Worm (Caenorhabditis elegans) whole organism, L3 larva: ENCODE measurements around the gene F15E6.6.

Experiments used
- aly-2 ChIP-seq: fragments of 150-350 bp; optimal IDR thresholded peaks from 2 replicates; lab custom pipeline; 2014; ENCODE audit warnings: missing biosample characterization, missing genetic modification characterization
- ama-1 ChIP-seq: fragments of 150-350 bp; optimal IDR thresholded peaks from 2 replicates; lab custom pipeline; 2018
- ceh-9 ChIP-seq: sonication (generic microtip); optimal IDR thresholded peaks from 2 replicates; lab custom pipeline; 2018; ENCODE audit warnings: missing biosample characterization, missing genetic modification characterization
- egl-5 ChIP-seq: fragments of 150-350 bp; optimal IDR thresholded peaks from 2 replicates; lab custom pipeline; 2017; ENCODE audit warnings: missing biosample characterization, missing genetic modification reagents, missing genetic modification characterization, inconsistent platforms
- elt-3 ChIP-seq, 3 experiments: fragments of 150-350 bp in 1 of 3; sonication (generic microtip) in 2 of 3; optimal IDR thresholded peaks; 2 replicates in 2 of 3; 4 replicates in 1 of 3; lab custom pipeline; 2014 to 2017; ENCODE audit warnings: missing biosample characterization in 3 of 3, missing genetic modification characterization in 3 of 3
- fkh-10 ChIP-seq: sonication (generic microtip); optimal IDR thresholded peaks from 2 replicates; lab custom pipeline; 2017; ENCODE audit warnings: missing biosample characterization, missing genetic modification reagents, missing genetic modification characterization
- mdl-1 ChIP-seq: fragments of 150-350 bp; optimal IDR thresholded peaks from 2 replicates; lab custom pipeline; 2014; ENCODE audit warnings: missing biosample characterization, missing genetic modification characterization
- nfya-1 ChIP-seq: sonication (generic microtip); optimal IDR thresholded peaks from 2 replicates; lab custom pipeline; 2017; ENCODE audit warnings: missing genetic modification characterization, mild to moderate bottlenecking, missing compliant biosample characterization, antibody characterized with exemption, moderate library complexity; ENCODE audit not compliant: insufficient read depth
- nhr-237 ChIP-seq: fragments of 150-350 bp; optimal IDR thresholded peaks from 2 replicates; lab custom pipeline; 2014; ENCODE audit warnings: missing biosample characterization, missing genetic modification characterization
- nhr-76 ChIP-seq: fragments of 150-350 bp; sonication (generic microtip); optimal IDR thresholded peaks from 5 replicates; lab custom pipeline; 2014; ENCODE audit warnings: missing biosample characterization, missing genetic modification characterization
- snpc-4 ChIP-seq: fragments of 150-350 bp; optimal IDR thresholded peaks from 2 replicates; lab custom pipeline; 2014; ENCODE audit warnings: missing biosample characterization, missing genetic modification characterization
- unc-62 ChIP-seq: fragments of 150-350 bp; sonication (generic microtip); optimal IDR thresholded peaks from 4 replicates; lab custom pipeline; 2014; ENCODE audit warnings: missing biosample characterization, missing genetic modification reagents, missing genetic modification characterization
- ztf-11 ChIP-seq: fragments of 150-350 bp; optimal IDR thresholded peaks from 2 replicates; lab custom pipeline; 2014; ENCODE audit warnings: missing biosample characterization, missing genetic modification characterization
- ztf-4 ChIP-seq: fragments of 150-350 bp; optimal IDR thresholded peaks from 2 replicates; lab custom pipeline; 2014; ENCODE audit warnings: missing biosample characterization, missing genetic modification characterization

- no peak for TF ChIP-seq nhr-76 (tag; lab: Kevin White, UChicago)
- no peak for TF ChIP-seq ceh-9 (tag; lab: Kevin White, UChicago)
- TF ChIP-seq mdl-1 (tag; lab: Kevin White, UChicago): no peak
- TF ChIP-seq fkh-10 (GFP tag; lab: Kevin White, UChicago): no peak
- TF ChIP-seq snpc-4: no peak
- no peak for TF ChIP-seq ztf-11
- TF ChIP-seq aly-2 (tag; lab: Kevin White, UChicago): no peak
- no peak for TF ChIP-seq egl-5 (tag; lab: Kevin White, UChicago)
- peak; percentile 30 for TF ChIP-seq nfya-1 (tag; lab: Kevin White, UChicago)
- peak in 1 of 3 experiments; percentile 31 for TF ChIP-seq elt-3 (tag; optimal IDR thresholded peaks at IDR 0.05; lab: Kevin White, UChicago)
- TF ChIP-seq unc-62 (GFP tag; lab: Kevin White, UChicago): no peak
- no peak for TF ChIP-seq nhr-237 (tag; lab: Kevin White, UChicago)
- peak; percentile 93 for TF ChIP-seq ama-1 (lab: Kevin White, UChicago)
- TF ChIP-seq ztf-4 (tag; lab: Kevin White, UChicago): no peak
These were observed 48.5 kb downstream of the F15E6.6 start, which contains the start of the genes zipt-2.2 and dpy-13 for ce11 chrIV:4235315-4236024.
